Fruit fly (Drosophila melanogaster) Kc167 (cell line): Measurements from ENCODE around the gene IM33.

Experiments
- Myc ChIP-seq: fragments of >200 bp; optimal IDR thresholded peaks from 2 replicates; lab custom pipeline; 2017; ENCODE audit warnings: missing external identifiers
- Sin3A ChIP-seq: fragments of >200 bp; optimal IDR thresholded peaks from 2 replicates; lab custom pipeline; 2018; ENCODE audit warnings: missing external identifiers
- h ChIP-seq: fragments of >200 bp; optimal IDR thresholded peaks from 3 replicates; lab custom pipeline; 2018; ENCODE audit warnings: missing external identifiers
- insv ChIP-seq: fragments of >200 bp; optimal IDR thresholded peaks from 3 replicates; lab custom pipeline; 2018; ENCODE audit warnings: missing external identifiers
- ttk ChIP-seq: sonication (Bioruptor generic); optimal IDR thresholded peaks from 2 replicates; lab custom pipeline; 2017; ENCODE audit warnings: missing external identifiers

DNA sequence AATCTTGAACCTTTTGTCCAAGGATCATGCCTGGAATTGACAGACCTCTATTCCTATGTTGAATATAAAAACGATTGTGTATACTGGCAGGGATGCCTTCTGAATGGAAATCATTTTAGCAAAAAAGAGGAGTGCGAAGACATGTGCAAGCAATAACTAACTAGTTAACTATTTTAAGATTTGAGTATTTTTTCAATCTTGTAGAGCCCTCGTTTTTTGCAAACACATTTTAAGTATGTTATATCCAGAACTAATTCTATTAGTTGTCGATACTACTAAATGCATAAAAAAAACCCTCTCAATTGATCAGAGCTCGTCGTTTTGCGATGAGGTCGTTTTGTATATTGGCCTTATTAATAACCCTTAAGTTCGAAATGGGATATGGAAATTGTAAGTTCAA lies 3.9 kb upstream of the IM33 start, which contains the start of gene Sfp24C1:
- TF ChIP-seq Sin3A (lab: Kevin White, UChicago), result no peak
- no peak for TF ChIP-seq insv (lab: Kevin White, UChicago)
- no peak for TF ChIP-seq Myc
- no peak for TF ChIP-seq ttk
- TF ChIP-seq h (lab: Kevin White, UChicago), result no peak
